Worm (Caenorhabditis elegans) whole organism, late embryonic: Measurements from ENCODE around the gene H23N18.5.

Source experiments
- K02D7.2 ChIP-seq: sonication (generic microtip); optimal IDR thresholded peaks from 2 replicates; lab custom pipeline; 2017; ENCODE audit warnings: mild to moderate bottlenecking, missing genetic modification characterization, missing compliant biosample characterization
- ahr-1 ChIP-seq: sonication (generic microtip); optimal IDR thresholded peaks from 2 replicates; lab custom pipeline; 2016; ENCODE audit warnings: missing genetic modification characterization, missing compliant biosample characterization
- ceh-19 ChIP-seq: fragments of 200-800 bp; sonication (Bioruptor generic); optimal IDR thresholded peaks from 2 replicates; lab custom pipeline; 2018; ENCODE audit warnings: mild to moderate bottlenecking, missing genetic modification characterization, missing compliant biosample characterization
- dve-1 ChIP-seq: sonication (generic microtip); optimal IDR thresholded peaks from 2 replicates; lab custom pipeline; 2017; ENCODE audit warnings: antibody characterized with exemption, mild to moderate bottlenecking, missing genetic modification characterization, missing compliant biosample characterization
- ets-4 ChIP-seq: sonication (generic microtip); optimal IDR thresholded peaks from 2 replicates; lab custom pipeline; 2016; ENCODE audit warnings: missing genetic modification characterization, missing compliant biosample characterization
- fkh-10 ChIP-seq: fragments of 150-350 bp; optimal IDR thresholded peaks from 2 replicates; lab custom pipeline; 2014; ENCODE audit warnings: missing biosample characterization, missing genetic modification reagents, missing genetic modification characterization
- hlh-15 ChIP-seq: sonication (generic microtip); optimal IDR thresholded peaks from 2 replicates; lab custom pipeline; 2016; ENCODE audit warnings: missing genetic modification characterization, missing compliant biosample characterization
- madf-2 ChIP-seq: sonication (generic microtip); optimal IDR thresholded peaks from 2 replicates; lab custom pipeline; 2017; ENCODE audit warnings: missing genetic modification characterization, missing compliant biosample characterization
- nfya-1 ChIP-seq: sonication (generic microtip); optimal IDR thresholded peaks from 2 replicates; lab custom pipeline; 2017; ENCODE audit warnings: missing genetic modification characterization, mild to moderate bottlenecking, missing compliant biosample characterization, antibody characterized with exemption, moderate library complexity
- nhr-11 ChIP-seq: fragments of 150-350 bp; optimal IDR thresholded peaks from 2 replicates; lab custom pipeline; 2014; ENCODE audit warnings: missing biosample characterization, missing genetic modification characterization
- pqm-1 ChIP-seq: sonication (generic microtip); optimal IDR thresholded peaks from 2 replicates; lab custom pipeline; 2016; ENCODE audit warnings: missing genetic modification characterization, missing compliant biosample characterization
- sox-4 ChIP-seq: sonication (generic microtip); optimal IDR thresholded peaks from 2 replicates; lab custom pipeline; 2017; ENCODE audit warnings: mild to moderate bottlenecking, missing genetic modification characterization, inconsistent platforms, missing compliant biosample characterization
- syd-9 ChIP-seq: sonication (generic microtip); optimal IDR thresholded peaks from 2 replicates; lab custom pipeline; 2016; ENCODE audit warnings: mild to moderate bottlenecking, missing genetic modification characterization, moderate library complexity, missing compliant biosample characterization
- tbx-2 ChIP-seq: sonication (generic microtip); optimal IDR thresholded peaks from 2 replicates; lab custom pipeline; 2016; ENCODE audit warnings: missing genetic modification characterization, missing compliant biosample characterization

DNA sequence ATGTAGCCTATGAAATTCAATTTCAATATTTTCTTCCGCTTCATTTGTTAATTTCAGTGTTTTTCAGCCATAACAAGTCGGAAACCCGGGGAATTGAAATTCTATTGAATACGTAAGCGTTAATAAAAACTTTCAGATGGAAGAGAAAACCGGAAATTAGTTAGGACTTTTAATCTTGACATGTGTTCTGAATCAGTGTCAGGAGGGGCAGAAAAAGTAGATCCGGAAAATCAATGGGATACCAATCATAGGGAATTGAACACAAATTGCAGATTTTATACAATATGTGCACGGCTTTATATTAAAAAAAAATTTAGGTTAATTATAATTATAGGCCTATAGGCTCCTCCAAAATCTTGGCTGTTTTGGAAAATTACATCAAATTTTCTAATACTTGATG lies 47.9 kb downstream of the H23N18.5 start:
- TF ChIP-seq nhr-11 (tag; lab: Kevin White, UChicago) (no peak), ets-4 (tag; lab: Kevin White, UChicago) (no peak), ahr-1 (no peak), pqm-1 (tag; lab: Kevin White, UChicago) (no peak), syd-9 (tag; lab: Kevin White, UChicago) (no peak), madf-2 (no peak), sox-4 (no peak), tbx-2 (no peak), fkh-10 (no peak), dve-1 (no peak), K02D7.2 (tag; lab: Kevin White, UChicago) (no peak), nfya-1 (tag; lab: Kevin White, UChicago) (no peak), hlh-15 (tag; lab: Kevin White, UChicago) (no peak), ceh-19 (GFP tag; lab: Kevin White, UChicago) (no peak)
